Fruit fly (Drosophila melanogaster) whole organism, embryonic: ENCODE data around the gene CG2120.

Source experiments
- Adf1 ChIP-seq: fragments of 200-800 bp; sonication (Bioruptor generic); IDR thresholded peaks from 2 replicates; pipeline ENCODE4 v1.3.6; 2022; ENCODE audit warnings: missing biosample characterization, missing genetic modification characterization
- B-H2 ChIP-seq: fragments of 200-800 bp; sonication (Bioruptor generic); optimal IDR thresholded peaks from 2 replicates; lab custom pipeline; 2018; ENCODE audit warnings: missing biosample characterization, mild to moderate bottlenecking, missing genetic modification characterization
- CG10321 ChIP-seq: fragments of 200-800 bp; sonication (Bioruptor generic); IDR thresholded peaks from 2 replicates; pipeline ENCODE4 v1.3.6; 2022; ENCODE audit warnings: missing biosample characterization, missing genetic modification characterization
- CG12236 ChIP-seq: fragments of 200-800 bp; sonication (Bioruptor generic); optimal IDR thresholded peaks from 2 replicates; lab custom pipeline; 2016; ENCODE audit warnings: missing biosample characterization, missing genetic modification characterization
- CG1233 ChIP-seq: fragments of 200-800 bp; sonication (Bioruptor generic); optimal IDR thresholded peaks from 4 replicates; lab custom pipeline; 2018; ENCODE audit warnings: missing biosample characterization, mild to moderate bottlenecking, missing genetic modification characterization
- CG14667 ChIP-seq: fragments of 200-800 bp; sonication (Bioruptor generic); IDR thresholded peaks from 2 replicates; pipeline ENCODE4 v1.3.6; 2022; ENCODE audit warnings: missing biosample characterization, missing genetic modification characterization
- CG15011 ChIP-seq: fragments of 200-800 bp; sonication (Bioruptor generic); optimal IDR thresholded peaks from 3 replicates; lab custom pipeline; 2018; ENCODE audit warnings: missing biosample characterization, mild to moderate bottlenecking, missing genetic modification characterization
- CG2116 ChIP-seq: fragments of 200-800 bp; sonication (Bioruptor generic); optimal IDR thresholded peaks from 3 replicates; lab custom pipeline; 2018; ENCODE audit warnings: missing biosample characterization, mild to moderate bottlenecking, missing genetic modification characterization
- CG2120 ChIP-seq: fragments of 200-800 bp; sonication (Bioruptor generic); optimal IDR thresholded peaks from 3 replicates; lab custom pipeline; 2016; ENCODE audit warnings: missing biosample characterization, missing genetic modification characterization
- CG2202 ChIP-seq: fragments of 200-800 bp; sonication (Bioruptor generic); optimal IDR thresholded peaks from 2 replicates; lab custom pipeline; 2018; ENCODE audit warnings: missing biosample characterization, mild to moderate bottlenecking, missing genetic modification characterization
- CG2712 ChIP-seq: fragments of 200-800 bp; optimal IDR thresholded peaks from 3 replicates; lab custom pipeline; 2019; ENCODE audit warnings: missing biosample characterization, mild to moderate bottlenecking, missing genetic modification characterization, moderate library complexity
- CG33557 ChIP-seq: fragments of 200-800 bp; sonication (Bioruptor generic); optimal IDR thresholded peaks from 2 replicates; lab custom pipeline; 2019; ENCODE audit warnings: missing biosample characterization, mild to moderate bottlenecking, missing genetic modification characterization, moderate library complexity
- CG34376 ChIP-seq: fragments of 200-800 bp; sonication (Bioruptor generic); optimal IDR thresholded peaks from 2 replicates; lab custom pipeline; 2018; ENCODE audit warnings: missing biosample characterization, mild to moderate bottlenecking, missing genetic modification characterization
- CG43689 ChIP-seq: fragments of 200-800 bp; sonication (Bioruptor generic); IDR thresholded peaks from 2 replicates; pipeline ENCODE4 v1.3.6; 2022; ENCODE audit warnings: missing biosample characterization, missing genetic modification characterization
- CG6175 ChIP-seq: fragments of 200-800 bp; sonication (Bioruptor generic); IDR thresholded peaks from 3 replicates; pipeline ENCODE4 v1.3.6; 2022; ENCODE audit warnings: missing biosample characterization, missing genetic modification characterization
- CG6813 ChIP-seq: fragments of 200-800 bp; sonication (Bioruptor generic); optimal IDR thresholded peaks from 2 replicates; lab custom pipeline; 2017; ENCODE audit warnings: missing biosample characterization, missing genetic modification characterization, mild to moderate bottlenecking, moderate library complexity, missing genetic modification reagents
- CG7271 ChIP-seq: fragments of 200-800 bp; sonication (Bioruptor generic); optimal IDR thresholded peaks from 2 replicates; lab custom pipeline; 2018; ENCODE audit warnings: missing biosample characterization, mild to moderate bottlenecking, missing genetic modification characterization, moderate library complexity
- CG8924 ChIP-seq: fragments of 200-800 bp; optimal IDR thresholded peaks from 3 replicates; lab custom pipeline; 2019; ENCODE audit warnings: missing biosample characterization, mild to moderate bottlenecking, missing genetic modification characterization, moderate library complexity
- CTCF ChIP-seq: fragments of 200-800 bp; sonication (Bioruptor generic); optimal IDR thresholded peaks from 2 replicates; lab custom pipeline; 2017; ENCODE audit warnings: missing biosample characterization, mild to moderate bottlenecking, missing genetic modification characterization, moderate library complexity
- D19B ChIP-seq: fragments of 200-800 bp; sonication (Bioruptor generic); optimal IDR thresholded peaks from 2 replicates; lab custom pipeline; 2017; ENCODE audit warnings: missing biosample characterization, mild to moderate bottlenecking, missing genetic modification characterization
- Dref ChIP-seq: fragments of 200-800 bp; sonication (Bioruptor generic); IDR thresholded peaks from 2 replicates; pipeline ENCODE4 v1.3.6; 2022; ENCODE audit warnings: missing biosample characterization, missing genetic modification characterization
- GATAe ChIP-seq: fragments of 200-800 bp; sonication (Bioruptor generic); conservative IDR thresholded peaks from 2 replicates; pipeline ENCODE4 v1.3.6; 2022; ENCODE audit warnings: missing biosample characterization, missing genetic modification characterization
- Gsc ChIP-seq: fragments of 200-800 bp; sonication (Bioruptor generic); IDR thresholded peaks from 2 replicates; pipeline ENCODE4 v1.3.6; 2022; ENCODE audit warnings: missing biosample characterization, missing genetic modification characterization
- Hmr ChIP-seq: fragments of 200-800 bp; sonication (Bioruptor generic); optimal IDR thresholded peaks from 3 replicates; lab custom pipeline; 2017; ENCODE audit warnings: mild to moderate bottlenecking, missing biosample characterization, missing genetic modification reagents, missing genetic modification characterization
- Lim3 ChIP-seq: fragments of 200-800 bp; sonication (Bioruptor generic); IDR thresholded peaks from 2 replicates; pipeline ENCODE4 v1.3.6; 2022; ENCODE audit warnings: missing biosample characterization, missing genetic modification characterization
- Meics ChIP-seq: fragments of 200-800 bp; sonication (Bioruptor generic); optimal IDR thresholded peaks from 2 replicates; lab custom pipeline; 2017; ENCODE audit warnings: missing biosample characterization, mild to moderate bottlenecking, missing genetic modification characterization
- NK7.1 ChIP-seq: fragments of 200-800 bp; sonication (Bioruptor generic); optimal IDR thresholded peaks from 3 replicates; lab custom pipeline; 2016; ENCODE audit warnings: missing biosample characterization, missing genetic modification characterization
- Oaz ChIP-seq: fragments of 200-800 bp; sonication (Bioruptor generic); IDR thresholded peaks from 2 replicates; pipeline ENCODE4 v1.3.6; 2022; ENCODE audit warnings: missing biosample characterization, missing genetic modification characterization
- Ptx1 ChIP-seq: fragments of 200-800 bp; sonication (Bioruptor generic); IDR thresholded peaks from 2 replicates; pipeline ENCODE4 v1.3.6; 2022; ENCODE audit warnings: missing biosample characterization, missing genetic modification characterization
- Spps ChIP-seq: fragments of 200-800 bp; sonication (Bioruptor generic); optimal IDR thresholded peaks from 2 replicates; lab custom pipeline; 2018; ENCODE audit warnings: missing biosample characterization, mild to moderate bottlenecking, missing genetic modification characterization
- TFAM ChIP-seq: fragments of 200-800 bp; sonication (Bioruptor generic); optimal IDR thresholded peaks from 2 replicates; lab custom pipeline; 2017; ENCODE audit warnings: missing biosample characterization, missing genetic modification characterization, inconsistent platforms
- abd-A ChIP-seq: fragments of 200-800 bp; sonication (Bioruptor generic); optimal IDR thresholded peaks from 3 replicates; lab custom pipeline; 2019; ENCODE audit warnings: missing biosample characterization, mild to moderate bottlenecking, missing genetic modification characterization, moderate library complexity
- bab2 ChIP-seq: fragments of 200-800 bp; sonication (Bioruptor generic); optimal IDR thresholded peaks from 2 replicates; lab custom pipeline; 2016; ENCODE audit warnings: missing biosample characterization, missing genetic modification characterization
- bcd ChIP-seq: fragments of 200-800 bp; sonication (Bioruptor generic); optimal IDR thresholded peaks from 2 replicates; lab custom pipeline; 2017; ENCODE audit warnings: missing biosample characterization, mild to moderate bottlenecking, missing genetic modification characterization
- corto ChIP-seq: fragments of 200-800 bp; sonication (Bioruptor generic); optimal IDR thresholded peaks from 2 replicates; lab custom pipeline; 2016; ENCODE audit warnings: missing biosample characterization, mild to moderate bottlenecking, missing genetic modification characterization, moderate library complexity
- dm ChIP-seq: fragments of 200-800 bp; sonication (Bioruptor generic); optimal IDR thresholded peaks from 3 replicates; lab custom pipeline; 2016; ENCODE audit warnings: missing biosample characterization, missing genetic modification characterization
- dpn ChIP-seq, 2 experiments: fragments of 200-800 bp; sonication (Bioruptor generic); optimal IDR thresholded peaks; 3 replicates each; lab custom pipeline; 2016; ENCODE audit warnings: missing biosample characterization in 2 of 2, missing genetic modification characterization in 2 of 2
- gem ChIP-seq: fragments of 200-800 bp; sonication (Bioruptor generic); optimal IDR thresholded peaks from 2 replicates; lab custom pipeline; 2019; ENCODE audit warnings: missing biosample characterization, mild to moderate bottlenecking, missing genetic modification characterization, moderate library complexity
- gro ChIP-seq: fragments of 200-800 bp; sonication (Bioruptor generic); optimal IDR thresholded peaks from 2 replicates; lab custom pipeline; 2016; ENCODE audit warnings: missing biosample characterization, missing genetic modification characterization
- gsb ChIP-seq: fragments of 200-800 bp; sonication (Bioruptor generic); IDR thresholded peaks from 2 replicates; pipeline ENCODE4 v1.3.6; 2022; ENCODE audit warnings: missing biosample characterization, missing genetic modification characterization
- gsb-n ChIP-seq: fragments of 200-800 bp; sonication (Bioruptor generic); optimal IDR thresholded peaks from 3 replicates; lab custom pipeline; 2018; ENCODE audit warnings: missing biosample characterization, mild to moderate bottlenecking, missing genetic modification characterization
- gt ChIP-seq: fragments of 200-800 bp; sonication (Bioruptor generic); IDR thresholded peaks from 2 replicates; pipeline ENCODE4 v1.3.6; 2022; ENCODE audit warnings: missing biosample characterization, missing genetic modification characterization
- hth ChIP-seq: fragments of >200 bp; optimal IDR thresholded peaks from 2 replicates; lab custom pipeline; 2017; ENCODE audit warnings: inconsistent platforms
- jing ChIP-seq: fragments of 200-800 bp; sonication (Bioruptor generic); optimal IDR thresholded peaks from 2 replicates; lab custom pipeline; 2018; ENCODE audit warnings: missing biosample characterization, mild to moderate bottlenecking, missing genetic modification characterization
- klu ChIP-seq: fragments of 200-800 bp; sonication (Bioruptor generic); IDR thresholded peaks from 2 replicates; pipeline ENCODE4 v1.3.6; 2022; ENCODE audit warnings: missing biosample characterization, missing genetic modification characterization
- sc ChIP-seq, 3 experiments: fragments of >200 bp in 2 of 3; fragments of 200-800 bp in 1 of 3; sonication (Bioruptor generic) in 1 of 3; optimal IDR thresholded peaks; 2 replicates in 2 of 3; 3 replicates in 1 of 3; lab custom pipeline; 2017; ENCODE audit warnings: mild to moderate bottlenecking in 1 of 3, missing biosample characterization in 1 of 3, missing genetic modification characterization in 1 of 3, missing genetic modification reagents in 1 of 3
- schlank ChIP-seq: fragments of 200-800 bp; sonication (Bioruptor generic); optimal IDR thresholded peaks from 2 replicates; lab custom pipeline; 2018; ENCODE audit warnings: missing biosample characterization, mild to moderate bottlenecking, missing genetic modification characterization
- slbo ChIP-seq: fragments of 200-800 bp; sonication (Bioruptor generic); IDR thresholded peaks from 2 replicates; pipeline ENCODE4 v1.3.6; 2022; ENCODE audit warnings: missing biosample characterization, missing genetic modification characterization
- sna ChIP-seq: fragments of 200-800 bp; sonication (Bioruptor generic); IDR thresholded peaks from 2 replicates; pipeline ENCODE4 v1.3.6; 2022; ENCODE audit warnings: missing biosample characterization, missing genetic modification characterization; ENCODE audit not compliant: partially characterized antibody
- so ChIP-seq: fragments of 200-800 bp; sonication (Bioruptor generic); IDR thresholded peaks from 3 replicates; pipeline ENCODE4 v1.3.6; 2022; ENCODE audit warnings: missing biosample characterization, missing genetic modification characterization
- tio ChIP-seq: fragments of 200-800 bp; sonication (Bioruptor generic); optimal IDR thresholded peaks from 2 replicates; lab custom pipeline; 2017; ENCODE audit warnings: missing biosample characterization, missing genetic modification characterization, inconsistent platforms
- z ChIP-seq: fragments of 200-800 bp; sonication (Bioruptor generic); IDR thresholded peaks from 3 replicates; pipeline ENCODE4 v1.3.6; 2022; ENCODE audit warnings: missing biosample characterization, missing genetic modification characterization
- zfh2 ChIP-seq: fragments of 200-800 bp; sonication (Bioruptor generic); optimal IDR thresholded peaks from 2 replicates; lab custom pipeline; 2016; ENCODE audit warnings: missing biosample characterization, missing genetic modification characterization

The CG2120 gene

DNA sequence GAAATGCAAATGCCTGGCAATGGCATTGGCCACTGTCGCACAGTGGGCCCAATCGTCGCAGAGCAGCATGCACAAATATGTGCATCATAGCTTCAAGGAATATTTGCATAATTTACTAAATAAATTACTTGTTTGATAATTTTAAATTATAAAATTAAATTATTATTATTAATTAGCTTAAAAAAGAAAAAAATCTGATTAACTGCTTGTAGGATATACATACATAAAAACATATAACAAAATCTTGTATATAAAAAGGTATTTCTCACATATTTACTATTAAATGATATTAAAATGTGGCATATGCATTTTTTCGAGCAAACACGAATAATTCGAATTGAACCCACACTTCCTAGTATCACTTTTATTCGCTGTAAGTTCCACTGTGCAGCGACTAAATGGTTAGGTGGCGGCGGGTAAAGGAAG, 10.4 kb upstream of the CG2120 start (continued):
- TF ChIP-seq Hmr (GFP tag; lab: Kevin White, UChicago) (peak; percentile 3), gsb (GFP tag; lab: Robert Waterston, UW) (no peak), bcd (peak; percentile 50), CG1233 (peak; percentile 10), CTCF (GFP tag; lab: Kevin White, UChicago) (no peak), CG14667 (GFP tag; lab: Robert Waterston, UW) (no peak), jing (no peak), D19B (no peak), tio (GFP tag; lab: Kevin White, UChicago) (no peak), Lim3 (GFP tag; lab: Robert Waterston, UW) (no peak), Spps (no peak), dm (GFP tag; lab: Kevin White, UChicago) (no peak), klu (GFP tag; lab: Robert Waterston, UW) (no peak), CG12236 (GFP tag; lab: Kevin White, UChicago) (no peak), CG15011 (GFP tag; lab: Kevin White, UChicago) (no peak), dpn (GFP tag; optimal IDR thresholded peaks at IDR 0.05; lab: Kevin White, UChicago) (peak in 1 of 2 experiments; percentile 32), hth (lab: Kevin White, UChicago) (no peak), CG7271 (no peak), gem (peak; percentile 75), CG2120 (GFP tag; lab: Kevin White, UChicago) (no peak), so (GFP tag; lab: Robert Waterston, UW) (no peak), CG2712 (tag; lab: Kevin White, UChicago) (peak; percentile 77), B-H2 (GFP tag; lab: Kevin White, UChicago) (no peak), Gsc (GFP tag; lab: Robert Waterston, UW) (no peak), CG10321 (GFP tag; lab: Robert Waterston, UW) (no peak), CG6175 (GFP tag; lab: Robert Waterston, UW) (no peak), Dref (GFP tag; lab: Robert Waterston, UW) (no peak), GATAe (GFP tag; lab: Robert Waterston, UW) (no peak), Adf1 (GFP tag; lab: Robert Waterston, UW) (no peak), zfh2 (no peak), Meics (peak; percentile 19), sna (GFP tag; lab: Robert Waterston, UW) (no peak), slbo (GFP tag; lab: Robert Waterston, UW) (0 out of 2 replicates have a peak, but pooled peaks have one; percentile 29), bab2 (GFP tag; lab: Kevin White, UChicago) (no peak), Oaz (GFP tag; lab: Robert Waterston, UW) (no peak), TFAM (GFP tag; lab: Kevin White, UChicago) (no peak), gro (GFP tag; lab: Kevin White, UChicago) (no peak), CG2116 (peak; percentile 51), CG34376 (no peak), corto (GFP tag; lab: Kevin White, UChicago) (no peak), CG6813 (peak; percentile 22), z (GFP tag; lab: Robert Waterston, UW) (no peak), CG33557 (GFP tag; lab: Kevin White, UChicago) (no peak), CG2202 (tag; lab: Kevin White, UChicago) (no peak), Ptx1 (GFP tag; lab: Robert Waterston, UW) (peak; percentile 72), gt (GFP tag; lab: Robert Waterston, UW) (no peak), schlank (no peak), sc (optimal IDR thresholded peaks at IDR 0.05; lab: Kevin White, UChicago) (no peak), sc (GFP tag; optimal IDR thresholded peaks at IDR 0.05; lab: Kevin White, UChicago) (peak; percentile 40), gsb-n (tag; lab: Kevin White, UChicago) (peak; percentile 63), abd-A (no peak), CG8924 (tag; lab: Kevin White, UChicago) (peak; percentile 58), NK7.1 (GFP tag; lab: Kevin White, UChicago) (no peak), CG43689 (GFP tag; lab: Robert Waterston, UW) (no peak)
